Fruit fly (Drosophila melanogaster): ENCODE measurements around the gene CG3386.

CG3386 gene

DNA sequence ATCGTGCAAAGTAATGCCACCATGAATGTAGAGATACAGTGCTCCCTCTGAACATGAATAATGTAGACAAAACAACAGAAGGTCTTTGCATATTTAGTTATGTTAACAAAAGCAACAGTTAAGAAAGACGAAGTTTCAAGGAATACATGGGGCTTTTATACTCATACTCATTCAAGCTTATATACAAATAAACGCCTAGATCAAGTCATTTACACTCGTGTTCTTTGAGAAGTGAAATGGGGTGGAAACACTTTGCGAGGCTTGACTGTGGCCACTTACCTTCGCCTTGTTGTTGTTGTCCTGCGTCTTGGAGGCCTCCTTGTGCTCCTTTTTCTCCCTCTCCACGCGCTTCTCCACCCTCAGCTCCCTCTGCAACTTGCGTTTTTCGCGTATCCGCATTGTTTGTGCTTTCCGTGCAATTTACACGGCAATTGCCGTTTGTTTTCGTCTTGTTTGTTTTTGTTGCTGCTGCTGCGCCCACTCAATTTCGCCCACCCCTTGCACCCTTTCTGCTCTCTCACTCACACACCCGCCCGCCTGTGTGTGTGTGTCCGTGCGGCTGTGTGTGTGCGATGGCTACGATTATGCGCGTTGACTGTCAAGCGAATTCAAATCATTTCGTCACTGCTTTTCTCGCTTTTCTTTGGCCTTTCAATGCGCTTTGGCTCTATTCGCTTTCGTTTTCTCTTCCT lies 2.6 kb upstream of the CG3386 start:
- TF ChIP-seq CG17806 (tag; optimal IDR thresholded peaks at IDR 0.05) (peak; percentile 10), CG15710 (tag; optimal IDR thresholded peaks at IDR 0.05) (peak; percentile 27), CG13204 (GFP tag; optimal IDR thresholded peaks at IDR 0.05) (no peak), CG10348 (GFP tag; IDR thresholded peaks at IDR 0.05) (no peak), Pif1A (GFP tag; optimal IDR thresholded peaks at IDR 0.05) (no peak), CG32121 (GFP tag; IDR thresholded peaks at IDR 0.05) (no peak), D1 (tag; optimal IDR thresholded peaks at IDR 0.05) (no peak), CG8301 (tag; optimal IDR thresholded peaks at IDR 0.05) (no peak), CG9948 (tag; optimal IDR thresholded peaks at IDR 0.05) (no peak), rn (GFP tag; IDR thresholded peaks at IDR 0.05) (no peak), fd96Ca (GFP tag; IDR thresholded peaks at IDR 0.05) (no peak), gl (tag; optimal IDR thresholded peaks at IDR 0.05) (no peak), Pif1B (GFP tag; optimal IDR thresholded peaks at IDR 0.05) (no peak), Snoo (tag; optimal IDR thresholded peaks at IDR 0.05) (no peak), CG8159 (tag; optimal IDR thresholded peaks at IDR 0.05) (peak; percentile 43), CG12605 (GFP tag; IDR thresholded peaks at IDR 0.05) (no peak), CG4496 (GFP tag; IDR thresholded peaks at IDR 0.05) (no peak), CG34367 (tag; optimal IDR thresholded peaks at IDR 0.05) (no peak), CG14655 (GFP tag; optimal IDR thresholded peaks at IDR 0.05) (no peak), Ets98B (GFP tag; IDR thresholded peaks at IDR 0.05) (no peak)

DNA sequence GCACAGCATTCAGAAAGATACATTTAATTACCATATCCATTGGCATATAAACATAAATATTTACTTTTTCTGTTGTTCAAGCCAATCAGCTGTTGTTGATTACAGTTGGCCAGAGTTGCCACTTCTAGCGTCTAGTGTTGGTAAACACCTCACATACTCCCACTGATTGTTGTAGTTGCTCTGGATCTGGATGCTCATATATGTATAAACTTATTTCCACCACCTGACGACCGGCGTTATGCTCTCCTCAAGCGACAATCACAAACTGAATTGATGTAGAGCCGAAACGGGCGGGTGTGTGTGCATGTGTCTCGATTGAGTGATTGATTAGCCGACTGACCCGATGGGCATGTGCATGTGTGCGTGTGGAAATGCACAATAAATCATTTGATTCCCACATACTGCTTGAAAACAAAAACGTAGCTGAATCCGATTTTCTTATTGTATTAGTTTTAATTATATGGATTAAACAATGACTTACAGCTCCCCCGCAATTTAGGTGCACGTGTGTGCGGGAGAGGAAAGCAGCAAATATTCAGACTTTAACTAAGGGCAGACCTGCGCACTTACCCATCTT lies 389 bp downstream of the CG3386 start:
- TF ChIP-seq D1 (tag; optimal IDR thresholded peaks at IDR 0.05) (no peak), CG12605 (GFP tag; IDR thresholded peaks at IDR 0.05) (no peak), CG32121 (GFP tag; IDR thresholded peaks at IDR 0.05) (0 out of 2 replicates have a peak, but pooled peaks have one; percentile 14), Ets98B (GFP tag; IDR thresholded peaks at IDR 0.05) (peak; percentile 33; the same call in 1 of the 2 replicates), rn (GFP tag; IDR thresholded peaks at IDR 0.05) (no peak), CG10348 (GFP tag; IDR thresholded peaks at IDR 0.05) (no peak), CG17806 (tag; optimal IDR thresholded peaks at IDR 0.05) (no peak), CG15710 (tag; optimal IDR thresholded peaks at IDR 0.05) (peak; percentile 19), CG8301 (tag; optimal IDR thresholded peaks at IDR 0.05) (no peak), CG34367 (tag; optimal IDR thresholded peaks at IDR 0.05) (no peak), CG14655 (GFP tag; optimal IDR thresholded peaks at IDR 0.05) (no peak), Pif1A (GFP tag; optimal IDR thresholded peaks at IDR 0.05) (peak; percentile 22), gl (tag; optimal IDR thresholded peaks at IDR 0.05) (no peak), Pif1B (GFP tag; optimal IDR thresholded peaks at IDR 0.05) (peak; percentile 58), CG8159 (tag; optimal IDR thresholded peaks at IDR 0.05) (peak; percentile 34), CG9948 (tag; optimal IDR thresholded peaks at IDR 0.05) (no peak), EcR (GFP tag; optimal IDR thresholded peaks at IDR 0.05) (no peak), CG13204 (GFP tag; optimal IDR thresholded peaks at IDR 0.05) (no peak), CG4496 (GFP tag; IDR thresholded peaks at IDR 0.05) (peak; percentile 48; the same call in 1 of the 3 replicates), Snoo (tag; optimal IDR thresholded peaks at IDR 0.05) (peak; percentile 23)

- TF ChIP-seq CG34367 (tag; optimal IDR thresholded peaks at IDR 0.05) (no peak), CG8301 (tag; optimal IDR thresholded peaks at IDR 0.05) (peak; percentile 36), CG12605 (GFP tag; IDR thresholded peaks at IDR 0.05) (no peak), CG32121 (GFP tag; IDR thresholded peaks at IDR 0.05) (peak; percentile 32; the same call in 1 of the 2 replicates), CG14655 (GFP tag; optimal IDR thresholded peaks at IDR 0.05) (peak; percentile 6), CG15710 (tag; optimal IDR thresholded peaks at IDR 0.05) (no peak), fd96Ca (GFP tag; IDR thresholded peaks at IDR 0.05) (peak; percentile 40; the same call in 1 of the 3 replicates), CG9948 (tag; optimal IDR thresholded peaks at IDR 0.05) (no peak), Pif1B (GFP tag; optimal IDR thresholded peaks at IDR 0.05) (no peak), Ets98B (GFP tag; IDR thresholded peaks at IDR 0.05) (peak; percentile 40; the same call in 1 of the 2 replicates), rn (GFP tag; IDR thresholded peaks at IDR 0.05) (peak; percentile 34; the same call in 1 of the 2 replicates), CG8159 (tag; optimal IDR thresholded peaks at IDR 0.05) (peak; percentile 3), D1 (tag; optimal IDR thresholded peaks at IDR 0.05) (no peak), CG13204 (GFP tag; optimal IDR thresholded peaks at IDR 0.05) (no peak), Pif1A (GFP tag; optimal IDR thresholded peaks at IDR 0.05) (peak; percentile 7), CG10348 (GFP tag; IDR thresholded peaks at IDR 0.05) (no peak), gl (tag; optimal IDR thresholded peaks at IDR 0.05) (no peak), CG4496 (GFP tag; IDR thresholded peaks at IDR 0.05) (no peak; the same call in 2 of the 3 replicates)
Observed at dm6 chr3L:680258-680657, 2.0 kb downstream of the CG3386 start, which contains the start of gene CG17129. TSS of gene CG17129 (minus strand) at chr3L:680326.

dm6 chr3L:675856-676255 lies 6.4 kb downstream of the CG3386 start:
- TF ChIP-seq Ets98B (GFP tag; IDR thresholded peaks at IDR 0.05), result no peak

DNA sequence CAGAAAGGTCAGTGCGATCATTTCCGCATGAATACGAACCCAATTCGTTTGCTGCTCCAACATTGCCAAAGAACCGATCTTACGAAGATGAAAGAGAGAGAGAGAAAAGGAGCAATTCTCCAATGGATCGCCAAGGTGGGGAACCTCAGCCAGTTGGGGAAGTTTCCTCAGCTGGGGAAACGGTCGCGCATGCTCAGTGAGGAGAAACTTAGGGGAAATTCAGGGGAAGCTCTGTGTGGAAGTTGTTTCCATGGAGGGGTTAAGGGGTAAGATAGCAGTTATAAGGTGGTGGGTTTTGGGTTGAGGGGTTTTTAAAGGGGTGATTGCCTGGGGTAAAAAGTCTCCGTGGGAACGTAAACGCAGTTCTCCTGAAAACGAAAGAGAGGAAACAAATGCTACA lies 8.9 kb downstream of the CG3386 start:
- TF ChIP-seq Pif1B (GFP tag; optimal IDR thresholded peaks at IDR 0.05) (no peak), EcR (GFP tag; optimal IDR thresholded peaks at IDR 0.05) (no peak), CG4496 (GFP tag; IDR thresholded peaks at IDR 0.05) (no peak), CG32121 (GFP tag; IDR thresholded peaks at IDR 0.05) (no peak), CG8159 (tag; optimal IDR thresholded peaks at IDR 0.05) (no peak), CG12605 (GFP tag; IDR thresholded peaks at IDR 0.05) (no peak), CG13204 (GFP tag; optimal IDR thresholded peaks at IDR 0.05) (no peak), CG14655 (GFP tag; optimal IDR thresholded peaks at IDR 0.05) (no peak), CG9948 (tag; optimal IDR thresholded peaks at IDR 0.05) (no peak)
